Worm (Caenorhabditis elegans) whole organism, L4 larva: Measurements from ENCODE around the gene acdh-8.
"Not testable (repeated sequence)": the region's sequence is repeated elsewhere in the genome, so short reads cannot be mapped to it uniquely, and the experiment has no call there.

Experiments
- F10B5.3 ChIP-seq: sonication (generic microtip); optimal IDR thresholded peaks from 2 replicates; lab custom pipeline; 2016; ENCODE audit warnings: mild to moderate bottlenecking, missing genetic modification characterization, missing compliant biosample characterization
- F26F4.8 ChIP-seq: fragments of 200-800 bp; sonication (Bioruptor generic); conservative IDR thresholded peaks from 2 replicates; pipeline ENCODE4 v1.3.6; 2022; ENCODE audit warnings: missing genetic modification characterization, missing compliant biosample characterization
- Y105C5A.15 ChIP-seq: fragments of 200-800 bp; sonication (Bioruptor generic); IDR thresholded peaks from 2 replicates; pipeline ENCODE4 v1.3.6; 2022; ENCODE audit warnings: missing genetic modification characterization, missing compliant biosample characterization
- aha-1 ChIP-seq: fragments of 150-350 bp; peaks from one replicate; lab custom pipeline; 2014; ENCODE audit warnings: missing biosample characterization, missing genetic modification characterization
- attf-4 ChIP-seq: sonication (generic microtip); optimal IDR thresholded peaks from 3 replicates; lab custom pipeline; 2017; ENCODE audit warnings: missing biosample characterization, missing genetic modification characterization
- ceh-20 ChIP-seq: fragments of 200-800 bp; sonication (Bioruptor generic); IDR thresholded peaks from 2 replicates; pipeline ENCODE4 v1.3.6; 2022; ENCODE audit warnings: missing genetic modification reagents, missing genetic modification characterization, missing compliant biosample characterization
- ceh-44 ChIP-seq: fragments of 200-800 bp; sonication (Bioruptor generic); IDR thresholded peaks from 2 replicates; pipeline ENCODE4 v1.3.6; 2022; ENCODE audit warnings: missing genetic modification reagents, missing genetic modification characterization, missing compliant biosample characterization
- ceh-62 ChIP-seq: sonication (generic microtip); optimal IDR thresholded peaks from 2 replicates; lab custom pipeline; 2017; ENCODE audit warnings: missing biosample characterization, missing genetic modification characterization
- ctbp-1 ChIP-seq: fragments of 200-800 bp; sonication (Bioruptor generic); IDR thresholded peaks from 2 replicates; pipeline ENCODE4 v1.3.6; 2022; ENCODE audit warnings: missing genetic modification reagents, missing genetic modification characterization, missing compliant biosample characterization
- daf-16 ChIP-seq, 3 experiments: sonication (generic microtip); optimal IDR thresholded peaks; 2 replicates each; lab custom pipeline; 2016 to 2017; ENCODE audit warnings: missing genetic modification characterization in 3 of 3, missing genetic modification reagents in 3 of 3, mild to moderate bottlenecking in 2 of 3, missing compliant biosample characterization in 2 of 3, missing biosample characterization in 1 of 3, moderate library complexity in 1 of 3
- duxl-1 ChIP-seq: sonication (generic microtip); optimal IDR thresholded peaks from 2 replicates; lab custom pipeline; 2016; ENCODE audit warnings: mild to moderate bottlenecking, missing genetic modification characterization, moderate library complexity, missing compliant biosample characterization; ENCODE audit not compliant: poor library complexity
- dve-1 ChIP-seq: sonication (generic microtip); optimal IDR thresholded peaks from 2 replicates; lab custom pipeline; 2017; ENCODE audit warnings: antibody characterized with exemption, mild to moderate bottlenecking, missing genetic modification characterization, missing compliant biosample characterization; ENCODE audit not compliant: insufficient read depth
- hlh-30 ChIP-seq: sonication (generic microtip); optimal IDR thresholded peaks from 2 replicates; lab custom pipeline; 2017; ENCODE audit warnings: antibody characterized with exemption, mild to moderate bottlenecking, missing genetic modification characterization, missing compliant biosample characterization; ENCODE audit not compliant: insufficient read depth
- jun-1 ChIP-seq: fragments of 150-350 bp; optimal IDR thresholded peaks from 2 replicates; lab custom pipeline; 2014; ENCODE audit warnings: missing biosample characterization, missing genetic modification reagents, missing genetic modification characterization
- mxl-3 ChIP-seq: fragments of 200-800 bp; sonication (Bioruptor generic); optimal IDR thresholded peaks from 2 replicates; lab custom pipeline; 2018; ENCODE audit warnings: mild to moderate bottlenecking, missing genetic modification characterization, missing compliant biosample characterization
- nhr-237 ChIP-seq: sonication (generic microtip); optimal IDR thresholded peaks from 2 replicates; lab custom pipeline; 2017; ENCODE audit warnings: missing biosample characterization, missing genetic modification characterization
- nhr-28 ChIP-seq: fragments of 150-350 bp; optimal IDR thresholded peaks from 2 replicates; lab custom pipeline; 2014; ENCODE audit warnings: missing biosample characterization, missing genetic modification characterization
- nhr-48 ChIP-seq: sonication (generic microtip); optimal IDR thresholded peaks from 2 replicates; lab custom pipeline; 2016; ENCODE audit warnings: mild to moderate bottlenecking, missing genetic modification characterization, missing compliant biosample characterization
- nhr-6 ChIP-seq: fragments of 150-350 bp; optimal IDR thresholded peaks from 2 replicates; lab custom pipeline; 2014; ENCODE audit warnings: missing biosample characterization, missing genetic modification characterization
- nhr-76 ChIP-seq: fragments of 150-350 bp; optimal IDR thresholded peaks from 2 replicates; lab custom pipeline; 2014; ENCODE audit warnings: missing biosample characterization, missing genetic modification characterization
- saeg-2 ChIP-seq: fragments of 200-800 bp; sonication (Bioruptor generic); IDR thresholded peaks from 2 replicates; pipeline ENCODE4 v1.3.6; 2022; ENCODE audit warnings: missing genetic modification reagents, missing genetic modification characterization, missing compliant biosample characterization
- sdz-12 ChIP-seq: fragments of 200-800 bp; sonication (Bioruptor generic); optimal IDR thresholded peaks from 2 replicates; lab custom pipeline; 2018; ENCODE audit warnings: mild to moderate bottlenecking, missing genetic modification characterization, missing compliant biosample characterization
- set-16 ChIP-seq: fragments of 200-800 bp; sonication (Bioruptor generic); IDR thresholded peaks from 2 replicates; pipeline ENCODE4 v1.3.6; 2022; ENCODE audit warnings: missing genetic modification reagents, missing genetic modification characterization, missing compliant biosample characterization
- snpc-1.2 ChIP-seq: fragments of 200-800 bp; sonication (Bioruptor generic); IDR thresholded peaks from 2 replicates; pipeline ENCODE4 v1.3.6; 2022; ENCODE audit warnings: missing genetic modification reagents, missing genetic modification characterization, missing compliant biosample characterization
- spr-3 ChIP-seq: fragments of 200-800 bp; sonication (Bioruptor generic); optimal IDR thresholded peaks from 2 replicates; lab custom pipeline; 2018; ENCODE audit warnings: mild to moderate bottlenecking, missing genetic modification characterization, missing compliant biosample characterization
- unc-130 ChIP-seq: sonication (generic microtip); optimal IDR thresholded peaks from 2 replicates; lab custom pipeline; 2016; ENCODE audit warnings: missing genetic modification reagents, missing genetic modification characterization, missing compliant biosample characterization
- unc-62 ChIP-seq, 3 experiments: fragments of 150-350 bp in 1 of 3; sonication (generic microtip); optimal IDR thresholded peaks in 2 of 3; peaks in 1 of 3; 1 replicate in 1 of 3; 2 replicates in 2 of 3; lab custom pipeline; 2014 to 2017; ENCODE audit warnings: missing biosample characterization in 3 of 3, missing genetic modification characterization in 3 of 3, missing genetic modification reagents in 3 of 3, missing genotype in 1 of 3
- zag-1 ChIP-seq: fragments of 150-350 bp; optimal IDR thresholded peaks from 2 replicates; lab custom pipeline; 2014; ENCODE audit warnings: missing biosample characterization, missing genetic modification characterization
- zip-11 ChIP-seq: fragments of 200-800 bp; sonication (Bioruptor generic); IDR thresholded peaks from 2 replicates; pipeline ENCODE4 v1.3.6; 2022; ENCODE audit warnings: missing genetic modification characterization, missing compliant biosample characterization
- zip-2 ChIP-seq: fragments of 150-350 bp; optimal IDR thresholded peaks from 2 replicates; lab custom pipeline; 2014; ENCODE audit warnings: missing biosample characterization, missing genetic modification characterization
- ztf-7 ChIP-seq: fragments of 150-350 bp; optimal IDR thresholded peaks from 2 replicates; lab custom pipeline; 2014; ENCODE audit warnings: missing biosample characterization, missing genetic modification characterization

Gene acdh-8

DNA sequence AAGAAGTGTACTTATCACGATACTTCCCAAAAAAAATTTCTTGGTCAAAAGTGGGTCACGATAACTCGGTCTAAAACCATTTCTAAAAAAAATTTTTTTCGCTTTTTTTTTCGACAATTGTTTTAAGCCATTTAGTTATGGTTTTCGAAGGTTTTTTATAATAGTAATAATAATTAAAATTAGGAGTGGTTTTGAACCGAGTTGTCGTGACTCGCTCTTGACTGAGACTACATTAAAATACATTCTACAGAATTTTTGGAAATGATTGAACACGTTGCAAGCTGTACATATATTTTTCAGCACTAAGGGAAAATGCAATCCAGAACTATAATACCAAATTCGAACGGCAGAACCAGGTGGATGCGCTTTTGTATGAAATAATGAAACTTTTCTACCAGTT, 40.1 kb upstream of the acdh-8 start, which contains the start of gene F10C1.8:
F10C1.8 (plus strand) TSS at position 301 of the 400 bp plus-strand sequence.
- TF ChIP-seq attf-4 (tag; lab: Kevin White, UChicago), result no peak
- no peak for TF ChIP-seq nhr-48 (tag; lab: Kevin White, UChicago)
- TF ChIP-seq snpc-1.2, result no peak
- TF ChIP-seq unc-130 (GFP tag; lab: Kevin White, UChicago), result no peak
- TF ChIP-seq set-16 (GFP tag; lab: Robert Waterston, UW), result no peak
- TF ChIP-seq jun-1 (tag; lab: Kevin White, UChicago), result no peak
- TF ChIP-seq duxl-1, result no peak
- TF ChIP-seq zag-1 (tag; lab: Kevin White, UChicago), result no peak
- TF ChIP-seq F26F4.8 (GFP tag; lab: Robert Waterston, UW), result no peak
- no peak for TF ChIP-seq nhr-76 (tag; lab: Kevin White, UChicago)

DNA sequence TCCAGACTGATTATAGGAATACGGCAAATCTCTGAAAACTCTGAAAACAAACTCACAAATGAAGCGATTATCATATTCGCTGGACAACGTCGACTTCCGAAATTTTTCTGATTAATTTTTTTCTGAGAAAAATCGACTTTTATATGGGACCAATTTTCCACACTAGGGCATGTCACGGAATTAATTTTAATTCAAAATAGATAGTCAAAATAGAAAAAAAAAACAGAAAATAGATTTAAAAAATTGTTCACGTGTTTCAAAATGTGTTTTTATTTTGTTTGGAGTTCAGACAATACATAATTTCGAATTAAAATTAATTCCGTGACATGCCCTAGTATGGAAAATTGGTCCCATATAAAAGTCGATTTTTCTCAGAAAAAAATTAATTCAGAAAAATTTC, 36.6 kb upstream of the acdh-8 start, which contains the start of the genes F10C1.3 and F10C1.23:
F10C1.3 (minus strand) TSS at position 101 of the 400 bp plus-strand sequence.
F10C1.23 (plus strand) TSS at position 385 of the 400 bp plus-strand sequence.
- TF ChIP-seq dve-1 (tag; lab: Kevin White, UChicago); ceh-44 (GFP tag; lab: Robert Waterston, UW); zip-11 (GFP tag; lab: Robert Waterston, UW): not testable (repeated sequence)

DNA sequence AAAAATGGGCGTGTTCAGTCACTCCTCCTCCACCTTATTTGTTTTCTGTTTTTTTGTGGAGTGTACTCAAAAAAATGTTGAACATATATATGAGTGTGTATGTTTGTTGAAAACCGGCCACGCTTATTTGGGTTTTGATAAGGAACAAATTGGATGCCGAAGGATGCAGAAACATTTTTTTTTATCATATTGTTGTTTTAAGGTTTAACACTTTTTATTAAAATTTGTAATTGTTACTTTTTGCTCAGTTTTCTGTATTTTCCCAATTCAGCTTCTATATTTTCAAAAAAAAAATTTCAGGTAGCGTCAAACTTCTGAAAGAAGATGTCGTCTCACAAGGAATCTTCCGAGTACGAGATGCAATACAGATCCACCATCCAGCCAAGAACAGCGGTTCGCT, 29.0 kb upstream of the acdh-8 start, which contains the start of gene ifb-1:
ifb-1 (plus strand) TSS at position 301 of the 400 bp plus-strand sequence.
- no peak for TF ChIP-seq nhr-6 (tag; lab: Kevin White, UChicago)
- TF ChIP-seq sdz-12 (GFP tag; lab: Kevin White, UChicago), result no peak
- no peak for TF ChIP-seq aha-1 (tag; lab: Kevin White, UChicago)
- TF ChIP-seq ceh-44 (GFP tag; lab: Robert Waterston, UW), result no peak
- no peak for TF ChIP-seq ztf-7
- TF ChIP-seq saeg-2 (GFP tag; lab: Robert Waterston, UW), result no peak
- no peak for TF ChIP-seq spr-3 (GFP tag; lab: Kevin White, UChicago)
- TF ChIP-seq daf-16 (GFP tag; optimal IDR thresholded peaks at IDR 0.05; lab: Kevin White, UChicago), result no peak
- no peak for TF ChIP-seq daf-16 (tag; optimal IDR thresholded peaks at IDR 0.05; lab: Kevin White, UChicago)
- TF ChIP-seq ctbp-1 (GFP tag; lab: Robert Waterston, UW), result no peak
- no peak for TF ChIP-seq F10B5.3 (tag; lab: Kevin White, UChicago)
- TF ChIP-seq nhr-237, result no peak
- no peak for TF ChIP-seq ceh-20 (GFP tag; lab: Robert Waterston, UW)
- no peak for TF ChIP-seq Y105C5A.15 (GFP tag; lab: Robert Waterston, UW)

DNA sequence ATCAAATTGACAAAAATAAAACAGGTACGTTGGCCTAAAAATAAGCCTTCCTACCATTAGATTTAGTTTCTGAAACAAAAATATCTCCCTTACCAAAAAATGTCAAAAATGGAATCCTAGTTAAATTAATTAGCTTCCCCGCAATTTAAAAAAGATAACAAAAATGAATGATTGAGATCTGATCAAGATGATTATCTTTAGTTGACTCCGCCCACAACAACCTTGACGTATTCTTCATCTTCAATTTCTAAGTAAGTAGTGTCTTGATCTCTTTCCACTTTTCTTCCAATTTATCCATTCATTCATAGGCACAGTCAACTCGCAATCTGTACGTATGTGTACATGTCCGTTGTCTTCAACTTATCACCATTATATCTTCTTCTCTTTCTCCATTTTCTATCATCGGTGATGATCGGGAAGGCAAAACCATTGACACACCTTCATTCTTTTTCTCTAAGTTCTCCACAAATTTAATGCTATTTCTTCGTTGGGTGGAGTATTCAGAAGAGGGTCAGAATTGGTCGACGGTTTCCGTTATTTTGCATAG, 25.9 kb upstream of the acdh-8 start:
- TF ChIP-seq hlh-30 (tag; lab: Kevin White, UChicago) (no peak), snpc-1.2 (no peak), zip-2 (tag; lab: Kevin White, UChicago) (no peak), saeg-2 (GFP tag; lab: Robert Waterston, UW) (no peak), nhr-48 (tag; lab: Kevin White, UChicago) (no peak), aha-1 (tag; lab: Kevin White, UChicago) (no peak), Y105C5A.15 (GFP tag; lab: Robert Waterston, UW) (no peak), mxl-3 (GFP tag; lab: Kevin White, UChicago) (no peak), unc-62 (GFP tag; optimal IDR thresholded peaks at IDR 0.05 in 1 of 2; lab: Kevin White, UChicago) (peak in 1 of 2 experiments; percentile 44), unc-62 (tag; optimal IDR thresholded peaks at IDR 0.05; lab: Kevin White, UChicago) (no peak), ceh-44 (GFP tag; lab: Robert Waterston, UW) (no peak), ceh-62 (tag; lab: Kevin White, UChicago) (no peak), nhr-28 (tag; lab: Kevin White, UChicago) (peak; percentile 6)
